Worm (Caenorhabditis elegans) whole organism, L1 larva: ENCODE data around the gene T01D3.1.

Source experiments
- C04F5.9 ChIP-seq: sonication (generic microtip); optimal IDR thresholded peaks from 2 replicates; lab custom pipeline; 2016; ENCODE audit warnings: missing genetic modification characterization, missing compliant biosample characterization
- C34B4.2 ChIP-seq: sonication (generic microtip); optimal IDR thresholded peaks from 2 replicates; lab custom pipeline; 2017; ENCODE audit warnings: mild to moderate bottlenecking, missing genetic modification characterization, missing compliant biosample characterization
- alr-1 ChIP-seq: fragments of 200-800 bp; sonication (Bioruptor generic); optimal IDR thresholded peaks from 2 replicates; lab custom pipeline; 2018; ENCODE audit warnings: borderline replicate concordance, mild to moderate bottlenecking, missing genetic modification characterization, missing compliant biosample characterization
- ceh-63 ChIP-seq: fragments of 200-800 bp; sonication (Bioruptor generic); optimal IDR thresholded peaks from 2 replicates; lab custom pipeline; 2018; ENCODE audit warnings: mild to moderate bottlenecking, missing genetic modification characterization, missing compliant biosample characterization
- dsc-1 ChIP-seq: sonication (generic microtip); optimal IDR thresholded peaks from 2 replicates; lab custom pipeline; 2016; ENCODE audit warnings: mild to moderate bottlenecking, missing genetic modification characterization, missing compliant biosample characterization
- efl-1 ChIP-seq, 4 experiments: fragments of 150-350 bp; optimal IDR thresholded peaks in 3 of 4; peaks in 1 of 4; 1 replicate in 1 of 4; 2 replicates in 3 of 4; lab custom pipeline; 2014; ENCODE audit warnings: missing biosample characterization in 2 of 4, missing genetic modification characterization in 2 of 4, missing genetic modification reagents in 2 of 4
- efl-3 ChIP-seq: fragments of 200-800 bp; sonication (Bioruptor generic); optimal IDR thresholded peaks from 2 replicates; lab custom pipeline; 2018; ENCODE audit warnings: mild to moderate bottlenecking, missing genetic modification characterization, missing compliant biosample characterization
- egl-13 ChIP-seq: sonication (generic microtip); optimal IDR thresholded peaks from 2 replicates; lab custom pipeline; 2016; ENCODE audit warnings: missing genotype, missing genetic modification reagents, missing genetic modification characterization, missing compliant biosample characterization
- elt-2 ChIP-seq: sonication (generic microtip); optimal IDR thresholded peaks from 2 replicates; lab custom pipeline; 2016; ENCODE audit warnings: missing genetic modification characterization, mild to moderate bottlenecking, inconsistent platforms, missing compliant biosample characterization, missing genetic modification reagents
- ets-5 ChIP-seq: fragments of 200-800 bp; sonication (Bioruptor generic); IDR thresholded peaks from 2 replicates; pipeline ENCODE4 v1.3.6; 2022; ENCODE audit warnings: missing genetic modification characterization, missing compliant biosample characterization
- fkh-4 ChIP-seq: sonication (generic microtip); optimal IDR thresholded peaks from 2 replicates; lab custom pipeline; 2016; ENCODE audit warnings: missing compliant biosample characterization, missing genetic modification characterization, borderline replicate concordance
- hlh-4 ChIP-seq: sonication (generic microtip); optimal IDR thresholded peaks from 2 replicates; lab custom pipeline; 2016; ENCODE audit warnings: mild to moderate bottlenecking, missing genetic modification characterization, missing compliant biosample characterization
- hpl-2 ChIP-seq: fragments of 150-350 bp; optimal IDR thresholded peaks from 2 replicates; lab custom pipeline; 2014; ENCODE audit warnings: missing biosample characterization, missing genetic modification reagents, missing genetic modification characterization
- irx-1 ChIP-seq: sonication (generic microtip); optimal IDR thresholded peaks from 2 replicates; lab custom pipeline; 2016; ENCODE audit warnings: missing genetic modification characterization, missing compliant biosample characterization
- mab-9 ChIP-seq: fragments of 200-800 bp; sonication (Bioruptor generic); IDR thresholded peaks from 2 replicates; pipeline ENCODE4 v1.3.6; 2022; ENCODE audit warnings: missing genetic modification reagents, missing genetic modification characterization, missing compliant biosample characterization
- mef-2 ChIP-seq: fragments of 150-350 bp; optimal IDR thresholded peaks from 2 replicates; lab custom pipeline; 2014; ENCODE audit warnings: missing biosample characterization, missing genetic modification characterization
- nhr-11 ChIP-seq: fragments of 150-350 bp; optimal IDR thresholded peaks from 2 replicates; lab custom pipeline; 2014; ENCODE audit warnings: missing biosample characterization, missing genetic modification characterization
- nhr-20 ChIP-seq: sonication (generic microtip); optimal IDR thresholded peaks from 2 replicates; lab custom pipeline; 2016; ENCODE audit warnings: mild to moderate bottlenecking, missing genetic modification characterization, missing compliant biosample characterization
- nhr-237 ChIP-seq: fragments of 150-350 bp; optimal IDR thresholded peaks from 2 replicates; lab custom pipeline; 2014; ENCODE audit warnings: missing biosample characterization, missing genetic modification characterization
- nhr-71 ChIP-seq: sonication (generic microtip); optimal IDR thresholded peaks from 2 replicates; lab custom pipeline; 2016; ENCODE audit warnings: mild to moderate bottlenecking, missing genetic modification characterization, moderate library complexity, missing compliant biosample characterization
- nhr-76 ChIP-seq: sonication (generic microtip); optimal IDR thresholded peaks from 2 replicates; lab custom pipeline; 2017; ENCODE audit warnings: missing biosample characterization, missing genetic modification characterization
- nhr-84 ChIP-seq: sonication (generic microtip); optimal IDR thresholded peaks from 2 replicates; lab custom pipeline; 2017; ENCODE audit warnings: missing biosample characterization, missing genetic modification characterization
- pax-3 ChIP-seq: fragments of 200-800 bp; sonication (Bioruptor generic); optimal IDR thresholded peaks from 2 replicates; lab custom pipeline; 2018; ENCODE audit warnings: mild to moderate bottlenecking, missing genetic modification characterization, moderate library complexity, missing compliant biosample characterization
- pqm-1 ChIP-seq: sonication (generic microtip); optimal IDR thresholded peaks from 3 replicates; lab custom pipeline; 2017; ENCODE audit warnings: missing biosample characterization, missing genetic modification characterization
- swsn-7 ChIP-seq: sonication (generic microtip); optimal IDR thresholded peaks from 2 replicates; lab custom pipeline; 2016; ENCODE audit warnings: missing genetic modification characterization, missing compliant biosample characterization
- tlp-1 ChIP-seq: fragments of 150-350 bp; optimal IDR thresholded peaks from 2 replicates; lab custom pipeline; 2014; ENCODE audit warnings: missing biosample characterization, missing genetic modification characterization
- unc-130 ChIP-seq: fragments of 150-350 bp; optimal IDR thresholded peaks from 2 replicates; lab custom pipeline; 2017; ENCODE audit warnings: missing biosample characterization, missing genetic modification characterization, inconsistent platforms
- unc-62 ChIP-seq: fragments of 150-350 bp; optimal IDR thresholded peaks from 2 replicates; lab custom pipeline; 2014; ENCODE audit warnings: missing biosample characterization, missing genetic modification reagents, missing genetic modification characterization
- unc-86 ChIP-seq: sonication (generic microtip); optimal IDR thresholded peaks from 2 replicates; lab custom pipeline; 2016; ENCODE audit warnings: missing genetic modification characterization, missing compliant biosample characterization
- unc-98 ChIP-seq: fragments of 200-800 bp; sonication (Bioruptor generic); IDR thresholded peaks from 2 replicates; pipeline ENCODE4 v1.3.6; 2022; ENCODE audit warnings: missing genetic modification characterization, missing compliant biosample characterization
- vab-15 ChIP-seq: sonication (generic microtip); optimal IDR thresholded peaks from 2 replicates; lab custom pipeline; 2017; ENCODE audit warnings: missing genotype, mild to moderate bottlenecking, missing genetic modification characterization, missing compliant biosample characterization
- zip-4 ChIP-seq: fragments of 200-800 bp; sonication (Bioruptor generic); optimal IDR thresholded peaks from 2 replicates; lab custom pipeline; 2018; ENCODE audit warnings: mild to moderate bottlenecking, missing genetic modification characterization, moderate library complexity, missing compliant biosample characterization
- ztf-11 ChIP-seq, 2 experiments: sonication (generic microtip); optimal IDR thresholded peaks; 2 replicates each; lab custom pipeline; 2016 to 2017; ENCODE audit warnings: missing genetic modification characterization in 2 of 2, missing biosample characterization in 1 of 2, missing compliant biosample characterization in 1 of 2
- ztf-4 ChIP-seq: fragments of 150-350 bp; optimal IDR thresholded peaks from 2 replicates; lab custom pipeline; 2014; ENCODE audit warnings: missing biosample characterization, missing genetic modification characterization

The T01D3.1 gene

DNA sequence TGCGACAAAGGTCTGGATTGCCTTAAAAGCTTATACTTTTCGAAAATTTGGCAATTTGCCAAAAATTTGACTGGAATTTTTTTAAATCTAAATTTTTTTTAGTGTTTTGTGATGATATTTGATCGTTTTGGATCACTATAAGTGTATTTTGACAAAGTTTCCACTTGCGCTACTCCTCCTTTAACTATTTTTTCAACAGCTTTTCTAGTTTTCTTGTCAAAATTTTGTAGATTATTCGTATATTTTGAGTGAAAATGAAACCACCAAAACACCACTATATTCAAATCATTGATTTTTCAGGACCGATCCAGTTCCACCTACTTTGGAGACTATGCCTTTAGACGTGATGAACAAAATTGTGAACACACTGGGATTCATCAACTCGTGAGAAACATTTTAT is 35.9 kb downstream of the T01D3.1 start, which contains the start of gene fbxa-181:
Gene fbxa-181 (plus strand): TSS at position 301 of the 400 bp plus-strand sequence.
- TF ChIP-seq unc-130 (tag; lab: Kevin White, UChicago): no peak
- TF ChIP-seq unc-98 (GFP tag; lab: Robert Waterston, UW): no peak
- no peak for TF ChIP-seq mab-9 (GFP tag; lab: Robert Waterston, UW)
- TF ChIP-seq unc-62 (GFP tag; lab: Kevin White, UChicago): no peak
- TF ChIP-seq nhr-71 (tag; lab: Kevin White, UChicago): no peak
- TF ChIP-seq pqm-1 (tag; lab: Kevin White, UChicago): no peak
- TF ChIP-seq ztf-11 (tag; optimal IDR thresholded peaks at IDR 0.05; lab: Kevin White, UChicago): no peak
- TF ChIP-seq ztf-4 (tag; lab: Kevin White, UChicago): no peak
- no peak for TF ChIP-seq tlp-1
- no peak for TF ChIP-seq vab-15
- no peak for TF ChIP-seq nhr-237
- no peak for TF ChIP-seq C34B4.2 (tag; lab: Kevin White, UChicago)
- TF ChIP-seq C04F5.9 (tag; lab: Kevin White, UChicago): no peak

DNA sequence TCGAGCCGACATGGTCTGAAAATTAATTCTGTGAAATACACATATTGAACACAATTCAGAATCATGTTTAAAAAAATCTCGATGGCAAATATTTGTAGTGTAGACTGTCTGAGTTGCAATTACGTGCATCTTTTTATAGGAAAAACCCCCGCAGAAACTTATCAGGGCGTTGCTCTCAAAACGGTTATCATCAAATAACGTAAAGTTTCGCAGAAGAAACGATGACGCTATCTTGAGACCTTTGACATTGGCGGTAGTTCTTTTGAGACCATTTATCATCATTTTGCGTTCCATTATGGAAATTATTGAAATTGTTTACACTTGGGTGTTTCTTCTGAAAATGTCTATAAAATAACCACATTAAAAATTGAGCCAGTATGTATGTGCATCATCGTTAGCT is 41.1 kb downstream of the T01D3.1 start, which contains the start of gene dct-17:
Gene dct-17 (minus strand): TSS at position 23 of the 400 bp plus-strand sequence.
- TF ChIP-seq pqm-1 (tag; lab: Kevin White, UChicago): peak; percentile 3
- TF ChIP-seq nhr-11 (tag; lab: Kevin White, UChicago): no peak
- TF ChIP-seq alr-1: no peak
- no peak for TF ChIP-seq ceh-63 (GFP tag; lab: Kevin White, UChicago)
- TF ChIP-seq elt-2: peak; percentile 24
- no peak for TF ChIP-seq nhr-237
- peak; percentile 12 for TF ChIP-seq pax-3
- TF ChIP-seq hlh-4 (tag; lab: Kevin White, UChicago): no peak
- TF ChIP-seq zip-4: no peak
- TF ChIP-seq efl-3: no peak
- no peak for TF ChIP-seq ztf-4 (tag; lab: Kevin White, UChicago)
- TF ChIP-seq mef-2 (tag; lab: Kevin White, UChicago): no peak
- no peak for TF ChIP-seq egl-13
- TF ChIP-seq, all 84 proteins: peak for 3

DNA sequence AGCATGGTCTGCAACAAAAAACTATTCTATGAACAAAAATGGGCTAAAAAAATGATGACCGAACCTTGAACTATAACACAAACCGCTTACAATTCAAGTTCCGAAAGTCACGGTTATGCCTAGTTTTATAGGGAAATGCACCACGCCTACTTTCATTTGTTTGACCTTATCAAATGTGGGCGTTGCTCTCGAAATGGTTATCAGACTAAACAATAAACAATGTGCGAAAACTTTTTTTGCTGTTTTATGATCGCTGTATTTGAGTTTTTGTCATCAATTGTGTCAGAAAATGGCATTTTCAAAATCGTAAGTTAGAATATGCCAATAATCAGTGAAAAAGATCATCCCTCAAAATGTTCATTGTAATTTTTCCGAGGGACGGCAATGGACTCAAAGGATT is 46.5 kb downstream of the T01D3.1 start, which contains the start of gene F35E12.6:
Gene F35E12.6 (minus strand): TSS at position 101 of the 400 bp plus-strand sequence.
- TF ChIP-seq elt-2 (peak; percentile 37), fkh-4 (no peak)
- TF ChIP-seq, all 84 proteins: peak for 1

DNA sequence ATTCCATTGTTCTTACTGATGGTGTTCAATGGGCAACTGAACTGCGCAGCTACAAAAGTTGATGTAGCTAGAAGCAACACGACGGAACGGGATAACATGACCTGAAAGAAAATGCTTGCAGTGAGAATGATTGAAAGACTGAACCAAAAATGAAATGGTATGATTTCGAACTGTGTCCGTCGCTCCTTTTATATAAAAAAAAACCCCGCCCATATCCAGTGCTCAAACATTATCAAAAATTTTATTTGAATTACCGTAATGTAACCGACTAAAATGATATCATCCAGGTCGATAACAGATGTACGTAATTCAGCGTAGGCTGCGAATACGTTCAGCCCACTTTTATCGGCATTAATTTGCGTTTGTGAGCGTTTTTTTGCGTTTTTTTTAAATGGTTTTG is 48.7 kb downstream of the T01D3.1 start, which contains the start of gene irg-5:
Gene irg-5 (minus strand): TSS at position 101 of the 400 bp plus-strand sequence.
- TF ChIP-seq hpl-2 (GFP tag; lab: Kevin White, UChicago) (no peak), irx-1 (tag; lab: Kevin White, UChicago) (no peak), dsc-1 (tag; lab: Kevin White, UChicago) (no peak), C04F5.9 (tag; lab: Kevin White, UChicago) (no peak), nhr-84 (tag; lab: Kevin White, UChicago) (no peak), ets-5 (no peak), unc-86 (tag; lab: Kevin White, UChicago) (no peak), swsn-7 (tag; lab: Kevin White, UChicago) (no peak)

DNA sequence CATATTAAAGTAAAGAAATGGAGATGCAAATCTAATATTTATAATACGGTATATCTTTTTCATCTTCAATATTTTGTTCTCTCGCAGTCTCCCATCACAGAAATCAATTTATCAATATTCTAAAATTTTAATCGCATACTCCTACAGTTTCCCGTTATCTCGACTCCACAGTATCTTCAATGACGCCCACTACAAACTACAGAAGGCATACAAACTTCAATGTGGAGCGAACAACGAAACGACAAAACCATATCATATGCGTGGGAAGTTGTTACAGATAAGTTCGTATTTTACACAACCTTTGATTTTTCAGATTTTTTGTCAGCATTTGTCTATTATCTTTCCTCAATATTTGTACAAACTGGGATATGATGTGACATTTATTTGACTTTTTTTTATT is 50.2 kb downstream of the T01D3.1 start:
- TF ChIP-seq efl-1 (optimal IDR thresholded peaks at IDR 0.05; lab: Kevin White, UChicago) (no peak), efl-1 (GFP tag; optimal IDR thresholded peaks at IDR 0.05 in 1 of 2; lab: Kevin White, UChicago) (peak in 1 of 2 experiments; percentile 3), pax-3 (peak; percentile 3), nhr-20 (tag; lab: Kevin White, UChicago) (peak; percentile 21), nhr-76 (tag; lab: Kevin White, UChicago) (no peak), elt-2 (peak; percentile 67)
